Worm (Caenorhabditis elegans): ENCODE measurements around the gene R151.8.

Gene R151.8

DNA sequence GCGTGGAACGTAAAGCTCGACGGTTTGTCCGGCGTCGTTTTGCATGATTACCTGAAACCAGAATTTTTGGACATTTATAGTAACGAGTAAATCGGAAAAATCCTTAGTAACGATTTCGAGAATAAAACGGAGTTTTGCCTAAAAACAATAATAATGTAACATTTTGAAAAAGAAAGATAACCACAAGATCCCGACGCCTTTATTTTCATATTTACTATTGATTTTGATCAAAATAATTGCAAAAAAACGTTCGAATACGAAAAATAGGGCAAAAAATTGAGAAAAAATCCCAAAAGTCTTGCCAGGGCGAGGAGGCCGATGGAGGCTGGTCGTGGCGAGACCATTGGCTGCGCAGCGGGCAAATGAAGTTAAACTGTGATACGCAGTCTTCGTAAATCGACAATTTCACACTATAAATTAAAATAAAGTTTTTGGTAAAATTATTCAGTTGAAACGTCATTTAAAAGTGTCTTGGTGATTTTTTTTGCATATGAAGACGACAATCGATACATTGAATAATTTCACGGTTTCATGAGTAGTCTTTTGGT is 39.9 kb downstream of the R151.8 start, which contains the start of gene rps-21:
Gene rps-21, minus strand, starts transcription at position 51 of the 548 bp plus-strand sequence.
- TF ChIP-seq zfp-3 (GFP tag; conservative IDR thresholded peaks at IDR 0.05) (no peak), nhr-11 (tag; optimal IDR thresholded peaks at IDR 0.05) (peak; percentile 91), F44E2.7 (GFP tag; IDR thresholded peaks at IDR 0.05) (no peak), F26F4.8 (GFP tag; conservative IDR thresholded peaks at IDR 0.05) (no peak), nhr-25 (tag; optimal IDR thresholded peaks at IDR 0.05; ENCODE audit: borderline replicate concordance, insufficient read depth) (peak; percentile 49), D1046.2 (GFP tag; IDR thresholded peaks at IDR 0.05) (no peak), hlh-30 (tag; optimal IDR thresholded peaks at IDR 0.05; ENCODE audit: insufficient read depth) (peak; percentile 77), dpl-1 (GFP tag; optimal IDR thresholded peaks at IDR 0.05) (peak; percentile 82), nhr-76 (tag; optimal IDR thresholded peaks at IDR 0.05) (no peak), R02D3.7 (tag; optimal IDR thresholded peaks at IDR 0.05) (peak; percentile 84), madf-5 (GFP tag; IDR thresholded peaks at IDR 0.05) (no peak), nhr-48 (tag; optimal IDR thresholded peaks at IDR 0.05) (peak; percentile 11), nhr-6 (tag; optimal IDR thresholded peaks at IDR 0.05) (peak; percentile 77), T26A8.4 (GFP tag; IDR thresholded peaks at IDR 0.05) (peak; percentile 43; the same call in 1 of the 2 replicates), unc-62 (GFP tag; optimal IDR thresholded peaks at IDR 0.05 in 1 of 2) (peak in 1 of 2 experiments; percentile 77), unc-62 (tag; optimal IDR thresholded peaks at IDR 0.05) (no peak), daf-8 (GFP tag; IDR thresholded peaks at IDR 0.05) (no peak), hmg-1.1 (GFP tag; IDR thresholded peaks at IDR 0.05) (peak; percentile 81), aly-2 (tag; optimal IDR thresholded peaks at IDR 0.05) (no peak), lin-38 (GFP tag; IDR thresholded peaks at IDR 0.05) (peak; percentile 74), egl-43 (GFP tag; IDR thresholded peaks at IDR 0.05) (no peak), lir-3 (tag; optimal IDR thresholded peaks at IDR 0.05) (no peak), daf-16 (GFP tag; optimal IDR thresholded peaks at IDR 0.05) (no peak), daf-16 (tag; optimal IDR thresholded peaks at IDR 0.05) (peak; percentile 16), daf-12 (tag; optimal IDR thresholded peaks at IDR 0.05) (no peak), egl-27 (tag; optimal IDR thresholded peaks at IDR 0.05) (no peak), unc-130 (GFP tag; optimal IDR thresholded peaks at IDR 0.05) (peak; percentile 38), mes-2 (tag; optimal IDR thresholded peaks at IDR 0.05; ENCODE audit: poor library complexity, severe bottlenecking) (peak; percentile 92), T20F7.1 (GFP tag; optimal IDR thresholded peaks at IDR 0.05) (peak; percentile 78), rbr-2 (tag; optimal IDR thresholded peaks at IDR 0.05) (peak; percentile 67), snpc-4 (tag; optimal IDR thresholded peaks at IDR 0.05) (no peak), F10B5.3 (tag; optimal IDR thresholded peaks at IDR 0.05) (no peak), dmd-6 (GFP tag; IDR thresholded peaks at IDR 0.05) (peak; percentile 53; the same call in 1 of the 2 replicates), cey-2 (tag; optimal IDR thresholded peaks at IDR 0.05; ENCODE audit: borderline replicate concordance, insufficient read depth) (no peak), hlh-11 (tag; optimal IDR thresholded peaks at IDR 0.05) (peak; percentile 69), lsy-2 (tag; optimal IDR thresholded peaks at IDR 0.05) (peak; percentile 9 to 92), F37D6.2 (tag; optimal IDR thresholded peaks at IDR 0.05) (peak; percentile 39), mep-1 (tag; optimal IDR thresholded peaks at IDR 0.05) (peak; percentile 82), lin-29 (GFP tag; IDR thresholded peaks at IDR 0.05) (no peak), nhr-77 (tag; optimal IDR thresholded peaks at IDR 0.05) (peak; percentile 64), lin-13 (GFP tag; optimal IDR thresholded peaks at IDR 0.05) (peak; percentile 58), nhr-102 (tag; optimal IDR thresholded peaks at IDR 0.05) (peak; percentile 15), zfp-2 (tag; optimal IDR thresholded peaks at IDR 0.05) (peak; percentile 94), hif-1 (tag; optimal IDR thresholded peaks at IDR 0.05) (peak in 1 of 2 experiments; percentile 63), pqm-1 (tag; optimal IDR thresholded peaks at IDR 0.05) (peak; percentile 21), fkh-10 (GFP tag; optimal IDR thresholded peaks at IDR 0.05) (peak; percentile 9), mdl-1 (tag; optimal IDR thresholded peaks at IDR 0.05) (peak; percentile 4 to 28), ZK546.5 (tag; optimal IDR thresholded peaks at IDR 0.05) (peak in 1 of 2 experiments; percentile 52), ces-1 (GFP tag; optimal IDR thresholded peaks at IDR 0.05) (peak; percentile 67), arid-1 (GFP tag; conservative IDR thresholded peaks at IDR 0.05) (0 out of 2 replicates have a peak, but pooled peaks have one; percentile 23)

Data from whole organism, L4 larva.